Worm (Caenorhabditis elegans): ENCODE measurements around the gene rmd-6.

rmd-6 gene

ce11 chrIV:5101945-5102344, 33.3 kb downstream of the rmd-6 start:
- peak; percentile 24 for TF ChIP-seq egl-13 (tag; optimal IDR thresholded peaks at IDR 0.05)
- no peak for TF ChIP-seq ztf-11 (tag; optimal IDR thresholded peaks at IDR 0.05)
- peak; percentile 22 for TF ChIP-seq nhr-47 (tag; optimal IDR thresholded peaks at IDR 0.05)
- peak; percentile 69 for TF ChIP-seq hlh-4 (tag; optimal IDR thresholded peaks at IDR 0.05)
- peak; percentile 27 for TF ChIP-seq nhr-71 (tag; optimal IDR thresholded peaks at IDR 0.05)
- no peak for TF ChIP-seq aly-2 (tag; optimal IDR thresholded peaks at IDR 0.05)
- peak; percentile 67 for TF ChIP-seq dsc-1 (tag; optimal IDR thresholded peaks at IDR 0.05)

ce11 chrIV:5103229-5103894, 34.7 kb downstream of the rmd-6 start, which contains the start of gene C02B10.3:
Gene C02B10.3 (minus strand): TSS chrIV:5103279.
- no peak for TF ChIP-seq dpl-1 (GFP tag; optimal IDR thresholded peaks at IDR 0.05)
- no peak for TF ChIP-seq nhr-28 (tag; optimal IDR thresholded peaks at IDR 0.05)
- no peak for TF ChIP-seq unc-98 (GFP tag; IDR thresholded peaks at IDR 0.05)
- TF ChIP-seq mep-1 (tag; optimal IDR thresholded peaks at IDR 0.05): no peak
- no peak for TF ChIP-seq fos-1 (tag; optimal IDR thresholded peaks at IDR 0.05)
- TF ChIP-seq snpc-4 (tag; optimal IDR thresholded peaks at IDR 0.05): no peak
- no peak for TF ChIP-seq lin-15B (tag; optimal IDR thresholded peaks at IDR 0.05)
- TF ChIP-seq nhr-19 (GFP tag; conservative IDR thresholded peaks at IDR 0.05): no peak
- no peak for TF ChIP-seq mab-9 (GFP tag; IDR thresholded peaks at IDR 0.05)
- TF ChIP-seq grh-1 (GFP tag; IDR thresholded peaks at IDR 0.05): no peak
- TF ChIP-seq lin-39 (tag; optimal IDR thresholded peaks at IDR 0.05): no peak
- no peak for TF ChIP-seq elt-3 (tag; optimal IDR thresholded peaks at IDR 0.05)
- TF ChIP-seq ceh-88 (GFP tag; IDR thresholded peaks at IDR 0.05): no peak
- no peak for TF ChIP-seq unc-130 (tag; optimal IDR thresholded peaks at IDR 0.05)
- no peak for TF ChIP-seq rnt-1 (tag; optimal IDR thresholded peaks at IDR 0.05)
- no peak for TF ChIP-seq unc-62 (GFP tag; optimal IDR thresholded peaks at IDR 0.05)
- no peak for TF ChIP-seq lin-13 (GFP tag; optimal IDR thresholded peaks at IDR 0.05)
- TF ChIP-seq nhr-90 (tag; optimal IDR thresholded peaks at IDR 0.05; ENCODE audit: poor library complexity): no peak
- TF ChIP-seq hlh-17 (GFP tag; optimal IDR thresholded peaks at IDR 0.05; ENCODE audit: borderline replicate concordance): no peak
- no peak for TF ChIP-seq nhr-71 (tag; optimal IDR thresholded peaks at IDR 0.05)
- TF ChIP-seq nhr-84 (tag; optimal IDR thresholded peaks at IDR 0.05): no peak
- TF ChIP-seq egl-13 (tag; optimal IDR thresholded peaks at IDR 0.05): no peak
- no peak for TF ChIP-seq sup-37 (GFP tag; optimal IDR thresholded peaks at IDR 0.05)
- no peak for TF ChIP-seq nhr-11 (tag; optimal IDR thresholded peaks at IDR 0.05)
- no peak for TF ChIP-seq ceh-8 (GFP tag; optimal IDR thresholded peaks at IDR 0.05)
- TF ChIP-seq skn-1 (tag; optimal IDR thresholded peaks at IDR 0.05): peak; percentile 53
- no peak for TF ChIP-seq pax-3 (tag; optimal IDR thresholded peaks at IDR 0.05)
- no peak for TF ChIP-seq nhr-76 (tag; optimal IDR thresholded peaks at IDR 0.05)
- no peak for TF ChIP-seq sptf-1 (tag; optimal IDR thresholded peaks at IDR 0.05)
- no peak for TF ChIP-seq zip-4 (GFP tag; optimal IDR thresholded peaks at IDR 0.05)
- no peak for TF ChIP-seq egl-27 (tag; optimal IDR thresholded peaks at IDR 0.05)
- TF ChIP-seq efl-3 (GFP tag; optimal IDR thresholded peaks at IDR 0.05): no peak
- no peak for TF ChIP-seq Y116A8C.19 (tag; optimal IDR thresholded peaks at IDR 0.05; ENCODE audit: borderline replicate concordance)
- no peak for TF ChIP-seq nhr-85 (tag)
- TF ChIP-seq ceh-63 (GFP tag; optimal IDR thresholded peaks at IDR 0.05): no peak
- peak; percentile 30 for TF ChIP-seq swsn-7 (tag; optimal IDR thresholded peaks at IDR 0.05)
- no peak for TF ChIP-seq ztf-4 (tag; optimal IDR thresholded peaks at IDR 0.05)
- TF ChIP-seq snu-23 (GFP tag; optimal IDR thresholded peaks at IDR 0.05): peak; percentile 46
- peak; percentile 24 for TF ChIP-seq zag-1 (tag; optimal IDR thresholded peaks at IDR 0.05)
- peak; percentile 19 for TF ChIP-seq F16B12.6 (tag; optimal IDR thresholded peaks at IDR 0.05)
- TF ChIP-seq nhr-20 (tag; optimal IDR thresholded peaks at IDR 0.05): no peak
- TF ChIP-seq isw-1 (GFP tag; IDR thresholded peaks at IDR 0.05): peak; percentile 29
- peak; percentile 36 to 44 for TF ChIP-seq efl-1 (optimal IDR thresholded peaks at IDR 0.05)
- peak in 1 of 2 experiments; percentile 78 for TF ChIP-seq efl-1 (GFP tag; optimal IDR thresholded peaks at IDR 0.05 in 1 of 2)
- TF ChIP-seq ztf-11 (tag; optimal IDR thresholded peaks at IDR 0.05): no peak
- TF ChIP-seq hpl-2 (GFP tag; optimal IDR thresholded peaks at IDR 0.05): no peak
